Fruit fly (Drosophila melanogaster) whole organism, embryonic: ENCODE results near the gene CG10725.
A peak's percentile ranks its signal among the peaks of the same experiment; 100 is the strongest.

ENCODE experiments used
- Bgb ChIP-seq: fragments of 200-800 bp; sonication (Bioruptor generic); IDR thresholded peaks from 2 replicates; pipeline ENCODE4 v1.3.6; 2022; ENCODE audit warnings: missing biosample characterization, missing genetic modification characterization; ENCODE audit not compliant: partially characterized antibody
- Bteb2 ChIP-seq: fragments of 200-800 bp; sonication (Bioruptor generic); optimal IDR thresholded peaks from 2 replicates; lab custom pipeline; 2016; ENCODE audit warnings: missing biosample characterization, missing genetic modification characterization
- CG10274 ChIP-seq: fragments of 200-800 bp; sonication (Bioruptor generic); optimal IDR thresholded peaks from 3 replicates; lab custom pipeline; 2017; ENCODE audit warnings: missing biosample characterization, mild to moderate bottlenecking, missing genetic modification characterization
- CG10431 ChIP-seq: fragments of 200-800 bp; sonication (Bioruptor generic); optimal IDR thresholded peaks from 3 replicates; lab custom pipeline; 2018; ENCODE audit warnings: missing biosample characterization, mild to moderate bottlenecking, missing genetic modification characterization
- CG10565 ChIP-seq: fragments of 200-800 bp; sonication (Bioruptor generic); optimal IDR thresholded peaks from 3 replicates; lab custom pipeline; 2016; ENCODE audit warnings: missing biosample characterization, mild to moderate bottlenecking, missing genetic modification characterization
- CG11093 ChIP-seq: fragments of 200-800 bp; sonication (Bioruptor generic); IDR thresholded peaks from 3 replicates; pipeline ENCODE4 v1.3.6; 2022; ENCODE audit warnings: missing biosample characterization, missing genetic modification characterization
- CG12744 ChIP-seq: fragments of 200-800 bp; sonication (Bioruptor generic); optimal IDR thresholded peaks from 2 replicates; lab custom pipeline; 2016; ENCODE audit warnings: missing biosample characterization, missing genetic modification characterization
- CG14667 ChIP-seq: fragments of 200-800 bp; sonication (Bioruptor generic); IDR thresholded peaks from 2 replicates; pipeline ENCODE4 v1.3.6; 2022; ENCODE audit warnings: missing biosample characterization, missing genetic modification characterization
- CG1647 ChIP-seq: fragments of 200-800 bp; sonication (Bioruptor generic); optimal IDR thresholded peaks from 3 replicates; lab custom pipeline; 2016; ENCODE audit warnings: missing biosample characterization, missing genetic modification characterization
- CG2678 ChIP-seq: fragments of 200-800 bp; sonication (Bioruptor generic); optimal IDR thresholded peaks from 3 replicates; lab custom pipeline; 2019; ENCODE audit warnings: missing biosample characterization, mild to moderate bottlenecking, missing genetic modification characterization, moderate library complexity
- CG30431 ChIP-seq: fragments of 200-800 bp; sonication (Bioruptor generic); optimal IDR thresholded peaks from 2 replicates; lab custom pipeline; 2017; ENCODE audit warnings: missing biosample characterization, missing genetic modification characterization
- CG33213 ChIP-seq: fragments of 200-800 bp; sonication (Bioruptor generic); optimal IDR thresholded peaks from 3 replicates; lab custom pipeline; 2016; ENCODE audit warnings: missing biosample characterization, missing genetic modification characterization
- CG3726 ChIP-seq: fragments of 200-800 bp; sonication (Bioruptor generic); IDR thresholded peaks from 3 replicates; pipeline ENCODE4, ENCODE4 v1.3.6; 2022; ENCODE audit warnings: missing biosample characterization, missing genetic modification characterization
- CG3995 ChIP-seq: fragments of 200-800 bp; sonication (Bioruptor generic); optimal IDR thresholded peaks from 3 replicates; lab custom pipeline; 2016; ENCODE audit warnings: missing biosample characterization, missing genetic modification characterization
- CG4730 ChIP-seq: fragments of 200-800 bp; sonication (Bioruptor generic); IDR thresholded peaks from 2 replicates; pipeline ENCODE4 v1.3.6; 2022; ENCODE audit warnings: missing biosample characterization, missing genetic modification characterization
- CG6813 ChIP-seq: fragments of 200-800 bp; sonication (Bioruptor generic); optimal IDR thresholded peaks from 2 replicates; lab custom pipeline; 2017; ENCODE audit warnings: missing biosample characterization, missing genetic modification characterization, mild to moderate bottlenecking, moderate library complexity, missing genetic modification reagents
- CG6854 ChIP-seq: fragments of 200-800 bp; sonication (Bioruptor generic); optimal IDR thresholded peaks from 3 replicates; lab custom pipeline; 2017; ENCODE audit warnings: missing biosample characterization, mild to moderate bottlenecking, missing genetic modification characterization
- CG8388 ChIP-seq: fragments of 200-800 bp; sonication (Bioruptor generic); optimal IDR thresholded peaks from 2 replicates; lab custom pipeline; 2019; ENCODE audit warnings: missing biosample characterization, mild to moderate bottlenecking, missing genetic modification characterization, moderate library complexity
- ERR ChIP-seq: fragments of 200-800 bp; sonication (Bioruptor generic); optimal IDR thresholded peaks from 2 replicates; lab custom pipeline; 2016; ENCODE audit warnings: missing biosample characterization, missing genetic modification characterization
- HLHmδ ChIP-seq: fragments of 200-800 bp; sonication (Bioruptor generic); optimal IDR thresholded peaks from 2 replicates; lab custom pipeline; 2018; ENCODE audit warnings: missing biosample characterization, mild to moderate bottlenecking, missing genetic modification characterization, moderate library complexity
- MTF-1 ChIP-seq: fragments of 200-800 bp; sonication (Bioruptor generic); optimal IDR thresholded peaks from 2 replicates; lab custom pipeline; 2018; ENCODE audit warnings: missing biosample characterization, mild to moderate bottlenecking, missing genetic modification characterization, borderline replicate concordance
- Mrtf ChIP-seq: fragments of 200-800 bp; sonication (Bioruptor generic); IDR thresholded peaks from 3 replicates; pipeline ENCODE4 v1.3.6; 2022; ENCODE audit warnings: missing biosample characterization, missing genetic modification characterization
- Myb ChIP-seq: fragments of 200-800 bp; sonication (Bioruptor generic); optimal IDR thresholded peaks from 2 replicates; lab custom pipeline; 2016; ENCODE audit warnings: missing biosample characterization, missing genetic modification characterization
- Nf-YC ChIP-seq: fragments of 200-800 bp; optimal IDR thresholded peaks from 3 replicates; lab custom pipeline; 2019; ENCODE audit warnings: missing biosample characterization, mild to moderate bottlenecking, missing genetic modification characterization, moderate library complexity
- Ptx1 ChIP-seq: fragments of 200-800 bp; sonication (Bioruptor generic); IDR thresholded peaks from 2 replicates; pipeline ENCODE4 v1.3.6; 2022; ENCODE audit warnings: missing biosample characterization, missing genetic modification characterization
- Rfx ChIP-seq: fragments of 200-800 bp; sonication (Bioruptor generic); IDR thresholded peaks from 2 replicates; pipeline ENCODE4 v1.3.6; 2022; ENCODE audit warnings: missing biosample characterization, missing genetic modification characterization
- Scr ChIP-seq: fragments of 200-800 bp; sonication (Bioruptor generic); IDR thresholded peaks from 2 replicates; pipeline ENCODE4 v1.3.6; 2022; ENCODE audit warnings: missing biosample characterization, missing genetic modification characterization; ENCODE audit not compliant: partially characterized antibody
- Stat92E ChIP-seq, 3 experiments: fragments of >200 bp in 2 of 3; fragments of 200-800 bp in 1 of 3; sonication (Bioruptor generic) in 1 of 3; optimal IDR thresholded peaks; 2 replicates each; lab custom pipeline; 2017 to 2019; ENCODE audit warnings: missing biosample characterization in 3 of 3, missing genetic modification characterization in 3 of 3, mild to moderate bottlenecking in 1 of 3, moderate library complexity in 1 of 3
- TFAM ChIP-seq: fragments of 200-800 bp; sonication (Bioruptor generic); optimal IDR thresholded peaks from 2 replicates; lab custom pipeline; 2017; ENCODE audit warnings: missing biosample characterization, missing genetic modification characterization, inconsistent platforms
- al ChIP-seq: fragments of 200-800 bp; sonication (Bioruptor generic); IDR thresholded peaks from 2 replicates; pipeline ENCODE4 v1.3.6; 2022; ENCODE audit warnings: missing biosample characterization, missing genetic modification characterization
- ara ChIP-seq: fragments of 200-800 bp; sonication (Bioruptor generic); IDR thresholded peaks from 2 replicates; pipeline ENCODE4 v1.3.6; 2022; ENCODE audit warnings: missing biosample characterization, missing genetic modification characterization
- dan ChIP-seq: fragments of 200-800 bp; sonication (Bioruptor generic); IDR thresholded peaks from 2 replicates; pipeline ENCODE4 v1.3.6; 2022; ENCODE audit warnings: missing biosample characterization, missing genetic modification characterization
- esg ChIP-seq: fragments of 200-800 bp; sonication (Bioruptor generic); conservative IDR thresholded peaks from 2 replicates; pipeline ENCODE4 v1.3.6; 2022; ENCODE audit warnings: missing biosample characterization, missing genetic modification characterization
- gce ChIP-seq: fragments of 200-800 bp; sonication (Bioruptor generic); IDR thresholded peaks from 3 replicates; pipeline ENCODE4 v1.3.6; 2022; ENCODE audit warnings: missing biosample characterization, missing genetic modification characterization
- kah ChIP-seq: fragments of 200-800 bp; sonication (Bioruptor generic); optimal IDR thresholded peaks from 2 replicates; lab custom pipeline; 2018; ENCODE audit warnings: missing biosample characterization, mild to moderate bottlenecking, missing genetic modification characterization
- kni ChIP-seq: fragments of 200-800 bp; sonication (Bioruptor generic); optimal IDR thresholded peaks from 3 replicates; lab custom pipeline; 2017; ENCODE audit warnings: mild to moderate bottlenecking, missing biosample characterization, missing genetic modification reagents, missing genetic modification characterization
- lola ChIP-seq, 3 experiments: fragments of >200 bp in 2 of 3; fragments of 200-800 bp in 1 of 3; sonication (Bioruptor generic) in 1 of 3; optimal IDR thresholded peaks; 2 replicates each; lab custom pipeline; 2017 to 2019; ENCODE audit warnings: missing biosample characterization in 3 of 3, missing genetic modification characterization in 3 of 3, mild to moderate bottlenecking in 1 of 3, moderate library complexity in 1 of 3
- nau ChIP-seq: fragments of 200-800 bp; sonication (Bioruptor generic); optimal IDR thresholded peaks from 3 replicates; lab custom pipeline; 2017; ENCODE audit warnings: missing biosample characterization, mild to moderate bottlenecking, missing genetic modification characterization, missing genetic modification reagents
- pb ChIP-seq: fragments of 200-800 bp; sonication (Bioruptor generic); optimal IDR thresholded peaks from 3 replicates; lab custom pipeline; 2016; ENCODE audit warnings: missing biosample characterization, missing genetic modification characterization
- repo ChIP-seq: fragments of 200-800 bp; sonication (Bioruptor generic); optimal IDR thresholded peaks from 2 replicates; lab custom pipeline; 2016; ENCODE audit warnings: missing biosample characterization, missing genetic modification characterization
- sc ChIP-seq, 3 experiments: fragments of >200 bp in 2 of 3; fragments of 200-800 bp in 1 of 3; sonication (Bioruptor generic) in 1 of 3; optimal IDR thresholded peaks; 2 replicates in 2 of 3; 3 replicates in 1 of 3; lab custom pipeline; 2017; ENCODE audit warnings: mild to moderate bottlenecking in 1 of 3, missing biosample characterization in 1 of 3, missing genetic modification characterization in 1 of 3, missing genetic modification reagents in 1 of 3
- scrt ChIP-seq: fragments of 200-800 bp; sonication (Bioruptor generic); optimal IDR thresholded peaks from 2 replicates; lab custom pipeline; 2018; ENCODE audit warnings: missing biosample characterization, mild to moderate bottlenecking, missing genetic modification characterization, moderate library complexity
- trh ChIP-seq: fragments of 200-800 bp; sonication (Bioruptor generic); optimal IDR thresholded peaks from 2 replicates; lab custom pipeline; 2016; ENCODE audit warnings: missing biosample characterization, missing genetic modification characterization
- tup ChIP-seq: fragments of 200-800 bp; sonication (Bioruptor generic); optimal IDR thresholded peaks from 2 replicates; lab custom pipeline; 2016; ENCODE audit warnings: missing biosample characterization, mild to moderate bottlenecking, missing genetic modification characterization, moderate library complexity
- vnd ChIP-seq: fragments of 200-800 bp; sonication (Bioruptor generic); IDR thresholded peaks from 3 replicates; pipeline ENCODE4 v1.3.6; 2022; ENCODE audit warnings: missing biosample characterization, missing genetic modification characterization; ENCODE audit not compliant: partially characterized antibody
- wor ChIP-seq: fragments of 200-800 bp; sonication (Bioruptor generic); IDR thresholded peaks from 2 replicates; pipeline ENCODE4 v1.3.6; 2022; ENCODE audit warnings: missing biosample characterization, missing genetic modification characterization
- zf30C ChIP-seq: fragments of 200-800 bp; sonication (Bioruptor generic); optimal IDR thresholded peaks from 3 replicates; lab custom pipeline; 2018; ENCODE audit warnings: missing biosample characterization, mild to moderate bottlenecking, missing genetic modification characterization

Gene CG10725

DNA sequence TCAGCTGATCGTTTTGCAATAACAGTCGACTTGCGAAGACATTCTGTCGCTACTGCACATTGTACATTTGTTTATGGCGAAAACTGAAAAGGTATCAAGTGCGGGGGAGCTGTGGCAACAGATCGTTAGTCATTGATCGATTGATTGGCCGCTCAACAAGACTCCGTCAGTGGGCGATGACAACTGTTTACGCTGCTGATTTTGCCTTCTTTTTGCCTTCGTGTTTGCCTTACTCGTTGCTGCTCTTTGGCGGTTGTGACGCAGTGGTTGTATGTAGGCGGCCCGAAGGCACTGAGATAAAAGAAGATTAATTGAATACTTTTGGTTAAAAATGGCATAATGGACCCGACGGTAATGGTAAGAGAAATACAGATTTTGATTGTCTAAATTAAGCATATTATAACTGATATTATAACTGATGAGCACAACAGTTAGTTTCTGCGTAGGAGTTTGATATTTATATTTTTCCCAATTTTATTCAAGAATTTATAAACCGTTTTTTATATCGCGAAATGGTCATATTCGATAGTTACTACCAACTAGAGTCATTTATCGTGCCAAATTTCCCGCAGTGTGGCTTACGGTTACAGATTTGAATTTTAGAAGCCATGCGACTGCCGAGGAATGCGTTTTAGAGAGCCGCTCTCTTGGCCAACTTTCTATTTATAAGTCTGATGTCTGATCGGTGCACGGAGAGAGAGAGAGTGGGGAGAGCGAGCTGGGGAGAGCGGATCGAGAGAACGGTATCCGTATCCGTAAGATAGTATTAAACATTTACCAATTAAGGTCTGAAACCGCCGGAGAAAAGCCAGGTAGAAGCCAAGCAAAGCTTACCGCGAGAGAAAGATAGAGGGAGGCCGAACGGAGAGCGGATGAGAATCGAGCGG lies 39.1 kb downstream of the CG10725 start (continued):
- TF ChIP-seq lola (GFP tag; optimal IDR thresholded peaks at IDR 0.05; lab: Kevin White, UChicago) (peak in 1 of 3 experiments; percentile 84), scrt (peak; percentile 86), zf30C (GFP tag; lab: Kevin White, UChicago) (peak; percentile 61), repo (GFP tag; lab: Kevin White, UChicago) (peak; percentile 68), gce (GFP tag; lab: Robert Waterston, UW) (peak; percentile 77), CG3726 (peak; percentile 60; the same call in 2 of the 3 replicates), CG1647 (peak; percentile 69), CG6813 (GFP tag; lab: Kevin White, UChicago) (peak; percentile 81), CG12744 (GFP tag; lab: Kevin White, UChicago) (peak; percentile 48), CG30431 (GFP tag; lab: Kevin White, UChicago) (peak; percentile 78), dan (GFP tag; lab: Robert Waterston, UW) (no peak), MTF-1 (GFP tag; lab: Kevin White, UChicago) (peak; percentile 55), ERR (GFP tag; lab: Kevin White, UChicago) (no peak), CG10431 (peak; percentile 38), Bteb2 (GFP tag; lab: Kevin White, UChicago) (peak; percentile 64), kni (GFP tag; lab: Kevin White, UChicago) (peak; percentile 82), Ptx1 (GFP tag; lab: Robert Waterston, UW) (peak; percentile 92), Myb (GFP tag; lab: Kevin White, UChicago) (peak; percentile 30), sc (optimal IDR thresholded peaks at IDR 0.05; lab: Kevin White, UChicago) (no peak), sc (GFP tag; optimal IDR thresholded peaks at IDR 0.05; lab: Kevin White, UChicago) (peak; percentile 87), Stat92E (GFP tag; optimal IDR thresholded peaks at IDR 0.05; lab: Kevin White, UChicago) (no peak), tup (GFP tag; lab: Kevin White, UChicago) (peak; percentile 63), esg (GFP tag; lab: Robert Waterston, UW) (peak; percentile 84), CG8388 (GFP tag; lab: Kevin White, UChicago) (peak; percentile 90), HLHmδ (GFP tag; lab: Kevin White, UChicago) (no peak), pb (GFP tag; lab: Kevin White, UChicago) (no peak), CG4730 (GFP tag; lab: Robert Waterston, UW) (peak; percentile 70), Bgb (GFP tag; lab: Robert Waterston, UW) (no peak), CG33213 (GFP tag; lab: Kevin White, UChicago) (peak; percentile 65), ara (peak; percentile 72), TFAM (GFP tag; lab: Kevin White, UChicago) (peak; percentile 54), CG3995 (GFP tag; lab: Kevin White, UChicago) (peak; percentile 48), CG2678 (tag; lab: Kevin White, UChicago) (peak; percentile 96), nau (GFP tag; lab: Kevin White, UChicago) (peak; percentile 92), CG10565 (GFP tag; lab: Kevin White, UChicago) (peak; percentile 37), CG11093 (peak; percentile 62; the same call in 2 of the 3 replicates), vnd (GFP tag; lab: Robert Waterston, UW) (no peak), kah (GFP tag; lab: Kevin White, UChicago) (peak; percentile 80), Scr (no peak), Nf-YC (tag; lab: Kevin White, UChicago) (peak; percentile 74), trh (GFP tag; lab: Kevin White, UChicago) (peak; percentile 68), Mrtf (GFP tag; lab: Robert Waterston, UW) (peak; percentile 71; the same call in 2 of the 3 replicates), CG14667 (GFP tag; lab: Robert Waterston, UW) (peak; percentile 66), Rfx (GFP tag; lab: Robert Waterston, UW) (peak; percentile 88), wor (GFP tag; lab: Robert Waterston, UW) (peak; percentile 87), CG10274 (GFP tag; lab: Kevin White, UChicago) (peak; percentile 79), CG6854 (GFP tag; lab: Kevin White, UChicago) (peak; percentile 78), al (GFP tag; lab: Robert Waterston, UW) (peak; percentile 88)
